Worm (Caenorhabditis elegans) whole organism, young adult: Measurements from ENCODE around the gene F57C12.6.

Experiments
- attf-3 ChIP-seq: fragments of 200-800 bp; sonication (Bioruptor generic); conservative IDR thresholded peaks from 2 replicates; pipeline ENCODE4 v1.3.6; 2022; ENCODE audit warnings: missing genetic modification reagents, missing genetic modification characterization, missing compliant biosample characterization
- cebp-2 ChIP-seq: fragments of 200-800 bp; sonication (Bioruptor generic); IDR thresholded peaks from 2 replicates; pipeline ENCODE4 v1.3.6; 2022; ENCODE audit warnings: missing genetic modification characterization, missing compliant biosample characterization
- let-607 ChIP-seq, 2 experiments: fragments of 200-800 bp in 1 of 2; sonication (Bioruptor generic) in 1 of 2; sonication (generic microtip) in 1 of 2; optimal IDR thresholded peaks; 2 replicates each; lab custom pipeline; 2016 to 2018; ENCODE audit warnings: mild to moderate bottlenecking in 2 of 2, missing compliant biosample characterization in 2 of 2, missing genetic modification characterization in 2 of 2, moderate library complexity in 2 of 2, missing genotype in 1 of 2
- lin-40 ChIP-seq: sonication (generic microtip); optimal IDR thresholded peaks from 2 replicates; lab custom pipeline; 2016; ENCODE audit warnings: missing genetic modification characterization, mild to moderate bottlenecking, missing compliant biosample characterization, missing genotype, missing genetic modification reagents
- lsl-1 ChIP-seq: fragments of 200-800 bp; sonication (Bioruptor generic); optimal IDR thresholded peaks from 2 replicates; lab custom pipeline; 2018; ENCODE audit warnings: mild to moderate bottlenecking, missing genetic modification characterization, moderate library complexity, missing compliant biosample characterization
- madf-8 ChIP-seq: fragments of 200-800 bp; sonication (Bioruptor generic); conservative IDR thresholded peaks from 2 replicates; pipeline ENCODE4 v1.3.6; 2022; ENCODE audit warnings: missing genetic modification reagents, missing genetic modification characterization, missing compliant biosample characterization
- sdz-38 ChIP-seq: sonication (generic microtip); optimal IDR thresholded peaks from 2 replicates; lab custom pipeline; 2016; ENCODE audit warnings: missing genotype, missing genetic modification characterization, missing compliant biosample characterization
- unc-62 ChIP-seq: fragments of 150-350 bp; optimal IDR thresholded peaks from 2 replicates; lab custom pipeline; 2014; ENCODE audit warnings: missing biosample characterization, missing genetic modification reagents, missing genetic modification characterization

DNA sequence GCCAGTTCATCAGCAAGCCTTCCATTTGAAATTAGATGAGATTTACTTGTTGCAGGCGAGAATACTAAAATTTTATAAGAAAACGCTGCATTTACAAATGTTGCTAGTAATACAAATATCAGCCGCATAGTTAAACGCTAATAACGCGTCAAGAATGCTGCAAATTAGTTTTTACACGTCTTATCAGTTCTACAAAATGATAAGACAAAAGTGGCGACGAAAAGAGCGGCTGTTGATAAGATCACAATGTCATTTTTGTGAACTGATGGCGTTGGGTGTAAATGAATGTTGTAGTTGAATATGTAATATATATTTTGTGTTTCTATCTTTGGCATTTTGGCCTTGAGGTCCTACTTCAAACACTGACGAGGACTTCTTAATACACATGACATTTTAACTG, 23.8 kb downstream of the F57C12.6 start, which contains the start of gene ugt-46:
- TF ChIP-seq lin-40 (tag; lab: Kevin White, UChicago) = no peak
- no peak for TF ChIP-seq lsl-1 (GFP tag; lab: Kevin White, UChicago)
- TF ChIP-seq sdz-38 (tag; lab: Kevin White, UChicago) = no peak
- no peak for TF ChIP-seq unc-62 (GFP tag; lab: Kevin White, UChicago)
- no peak for TF ChIP-seq madf-8 (GFP tag; lab: Robert Waterston, UW)
- no peak for TF ChIP-seq attf-3 (GFP tag; lab: Robert Waterston, UW)
- TF ChIP-seq cebp-2 = no peak
- TF ChIP-seq let-607 (tag; optimal IDR thresholded peaks at IDR 0.05; lab: Kevin White, UChicago) = no peak
